Fruit fly (Drosophila melanogaster) whole organism, embryonic: ENCODE results near the gene tho2.

ENCODE experiments used
- Atf-2 ChIP-seq: fragments of 200-800 bp; sonication (Bioruptor generic); optimal IDR thresholded peaks from 2 replicates; lab custom pipeline; 2016; ENCODE audit warnings: missing biosample characterization, missing genetic modification characterization
- Awh ChIP-seq: fragments of 200-800 bp; sonication (Bioruptor generic); IDR thresholded peaks from 2 replicates; pipeline ENCODE4, ENCODE4 v1.3.6; 2022; ENCODE audit warnings: missing biosample characterization, missing genetic modification characterization
- CG1024 ChIP-seq: fragments of 200-800 bp; sonication (Bioruptor generic); IDR thresholded peaks from 2 replicates; pipeline ENCODE4 v1.3.6; 2022; ENCODE audit warnings: missing biosample characterization, missing genetic modification characterization
- CG11093 ChIP-seq: fragments of 200-800 bp; sonication (Bioruptor generic); IDR thresholded peaks from 3 replicates; pipeline ENCODE4 v1.3.6; 2022; ENCODE audit warnings: missing biosample characterization, missing genetic modification characterization
- CG12659 ChIP-seq: fragments of 200-800 bp; sonication (Bioruptor generic); optimal IDR thresholded peaks from 3 replicates; lab custom pipeline; 2017; ENCODE audit warnings: mild to moderate bottlenecking, missing biosample characterization, missing genetic modification reagents, missing genetic modification characterization
- CG1647 ChIP-seq: fragments of 200-800 bp; sonication (Bioruptor generic); optimal IDR thresholded peaks from 3 replicates; lab custom pipeline; 2016; ENCODE audit warnings: missing biosample characterization, missing genetic modification characterization
- CG17328 ChIP-seq: fragments of 200-800 bp; sonication (Bioruptor generic); IDR thresholded peaks from 2 replicates; pipeline ENCODE4 v1.3.6; 2022; ENCODE audit warnings: missing biosample characterization, missing genetic modification characterization
- CG17385 ChIP-seq: fragments of 200-800 bp; sonication (Bioruptor generic); optimal IDR thresholded peaks from 3 replicates; lab custom pipeline; 2018; ENCODE audit warnings: missing biosample characterization, mild to moderate bottlenecking, missing genetic modification characterization
- CG17802 ChIP-seq: fragments of 200-800 bp; sonication (Bioruptor generic); optimal IDR thresholded peaks from 2 replicates; lab custom pipeline; 2018; ENCODE audit warnings: missing biosample characterization, mild to moderate bottlenecking, missing genetic modification characterization, moderate library complexity
- CG18011 ChIP-seq: fragments of 200-800 bp; sonication (Bioruptor generic); optimal IDR thresholded peaks from 2 replicates; lab custom pipeline; 2017; ENCODE audit warnings: missing biosample characterization, missing genetic modification characterization, mild to moderate bottlenecking, moderate library complexity, missing genotype
- CG18764 ChIP-seq: fragments of 200-800 bp; sonication (Bioruptor generic); optimal IDR thresholded peaks from 3 replicates; lab custom pipeline; 2016; ENCODE audit warnings: missing biosample characterization, missing genetic modification characterization
- CG31365 ChIP-seq: fragments of 200-800 bp; sonication (Bioruptor generic); optimal IDR thresholded peaks from 2 replicates; lab custom pipeline; 2018; ENCODE audit warnings: missing biosample characterization, mild to moderate bottlenecking, missing genetic modification characterization
- CG3281 ChIP-seq: fragments of 200-800 bp; sonication (Bioruptor generic); optimal IDR thresholded peaks from 3 replicates; lab custom pipeline; 2017; ENCODE audit warnings: missing biosample characterization, mild to moderate bottlenecking, missing genetic modification characterization
- CG34224 ChIP-seq: fragments of 200-800 bp; sonication (Bioruptor generic); IDR thresholded peaks from 3 replicates; pipeline ENCODE4 v1.3.6; 2022; ENCODE audit warnings: missing biosample characterization, missing genetic modification characterization; ENCODE audit not compliant: partially characterized antibody
- CG43689 ChIP-seq: fragments of 200-800 bp; sonication (Bioruptor generic); IDR thresholded peaks from 2 replicates; pipeline ENCODE4 v1.3.6; 2022; ENCODE audit warnings: missing biosample characterization, missing genetic modification characterization
- CG4424 ChIP-seq: fragments of 200-800 bp; sonication (Bioruptor generic); optimal IDR thresholded peaks from 3 replicates; lab custom pipeline; 2016; ENCODE audit warnings: missing biosample characterization, missing genetic modification characterization
- CG9727 ChIP-seq: fragments of 200-800 bp; sonication (Bioruptor generic); optimal IDR thresholded peaks from 3 replicates; lab custom pipeline; 2017; ENCODE audit warnings: missing biosample characterization, mild to moderate bottlenecking, missing genetic modification characterization
- CG9797 ChIP-seq: fragments of 200-800 bp; sonication (Bioruptor generic); optimal IDR thresholded peaks from 3 replicates; lab custom pipeline; 2018; ENCODE audit warnings: missing biosample characterization, mild to moderate bottlenecking, missing genetic modification characterization
- Dbx ChIP-seq: fragments of 200-800 bp; sonication (Bioruptor generic); IDR thresholded peaks from 3 replicates; pipeline ENCODE4 v1.3.6; 2022; ENCODE audit warnings: missing biosample characterization, missing genetic modification characterization
- Doc3 ChIP-seq: fragments of 200-800 bp; sonication (Bioruptor generic); IDR thresholded peaks from 3 replicates; pipeline ENCODE4 v1.3.6; 2022; ENCODE audit warnings: missing biosample characterization, missing genetic modification characterization; ENCODE audit not compliant: partially characterized antibody
- ERR ChIP-seq: fragments of 200-800 bp; sonication (Bioruptor generic); optimal IDR thresholded peaks from 2 replicates; lab custom pipeline; 2016; ENCODE audit warnings: missing biosample characterization, missing genetic modification characterization
- H2.0 ChIP-seq: fragments of 200-800 bp; sonication (Bioruptor generic); IDR thresholded peaks from 2 replicates; pipeline ENCODE4 v1.3.6; 2022; ENCODE audit warnings: missing biosample characterization, missing genetic modification characterization
- Max ChIP-seq: fragments of 200-800 bp; sonication (Bioruptor generic); optimal IDR thresholded peaks from 2 replicates; lab custom pipeline; 2016; ENCODE audit warnings: missing biosample characterization, mild to moderate bottlenecking, missing genetic modification characterization
- Oli ChIP-seq: fragments of 200-800 bp; sonication (Bioruptor generic); optimal IDR thresholded peaks from 2 replicates; lab custom pipeline; 2018; ENCODE audit warnings: missing biosample characterization, mild to moderate bottlenecking, missing genetic modification characterization, moderate library complexity
- Ravus ChIP-seq: fragments of 200-800 bp; sonication (Bioruptor generic); IDR thresholded peaks from 2 replicates; pipeline ENCODE4 v1.3.6; 2022; ENCODE audit warnings: missing biosample characterization, missing genetic modification characterization
- Stat92E ChIP-seq, 3 experiments: fragments of >200 bp in 2 of 3; fragments of 200-800 bp in 1 of 3; sonication (Bioruptor generic) in 1 of 3; optimal IDR thresholded peaks; 2 replicates each; lab custom pipeline; 2017 to 2019; ENCODE audit warnings: missing biosample characterization in 3 of 3, missing genetic modification characterization in 3 of 3, mild to moderate bottlenecking in 1 of 3, moderate library complexity in 1 of 3
- Taf1 ChIP-seq: fragments of 200-800 bp; sonication (Bioruptor generic); IDR thresholded peaks from 2 replicates; pipeline ENCODE4 v1.3.6; 2022; ENCODE audit warnings: missing biosample characterization, missing genetic modification characterization
- Xrp1 ChIP-seq: fragments of 200-800 bp; sonication (Bioruptor generic); IDR thresholded peaks from 2 replicates; pipeline ENCODE4 v1.3.6; 2022; ENCODE audit warnings: missing biosample characterization, missing genetic modification characterization
- cato ChIP-seq: fragments of 200-800 bp; sonication (Bioruptor generic); optimal IDR thresholded peaks from 2 replicates; lab custom pipeline; 2016; ENCODE audit warnings: missing biosample characterization, missing genetic modification characterization, borderline replicate concordance
- crc ChIP-seq: fragments of 200-800 bp; sonication (Bioruptor generic); optimal IDR thresholded peaks from 2 replicates; lab custom pipeline; 2016; ENCODE audit warnings: missing biosample characterization, missing genetic modification characterization
- croc ChIP-seq: fragments of 200-800 bp; sonication (Bioruptor generic); conservative IDR thresholded peaks from 3 replicates; pipeline ENCODE4 v1.3.6; 2022; ENCODE audit warnings: missing biosample characterization, missing genetic modification characterization
- dimm ChIP-seq: fragments of 200-800 bp; sonication (Bioruptor generic); IDR thresholded peaks from 2 replicates; pipeline ENCODE4 v1.3.6; 2022; ENCODE audit warnings: missing biosample characterization, missing genetic modification characterization
- ewg ChIP-seq: fragments of 200-800 bp; sonication (Bioruptor generic); optimal IDR thresholded peaks from 3 replicates; lab custom pipeline; 2017; ENCODE audit warnings: mild to moderate bottlenecking, missing biosample characterization, missing genetic modification reagents, missing genetic modification characterization
- gcm ChIP-seq: fragments of 200-800 bp; sonication (Bioruptor generic); optimal IDR thresholded peaks from 2 replicates; lab custom pipeline; 2019; ENCODE audit warnings: missing biosample characterization, mild to moderate bottlenecking, missing genetic modification characterization, moderate library complexity
- gfzf ChIP-seq: fragments of 200-800 bp; sonication (Bioruptor generic); optimal IDR thresholded peaks from 2 replicates; lab custom pipeline; 2016; ENCODE audit warnings: missing biosample characterization, mild to moderate bottlenecking, missing genetic modification characterization, moderate library complexity
- grn ChIP-seq: fragments of 200-800 bp; sonication (Bioruptor generic); optimal IDR thresholded peaks from 3 replicates; lab custom pipeline; 2017; ENCODE audit warnings: missing biosample characterization, missing genetic modification characterization
- hth ChIP-seq: fragments of >200 bp; optimal IDR thresholded peaks from 2 replicates; lab custom pipeline; 2017; ENCODE audit warnings: inconsistent platforms
- inv ChIP-seq: fragments of 200-800 bp; sonication (Bioruptor generic); IDR thresholded peaks from 2 replicates; pipeline ENCODE4 v1.3.6; 2022; ENCODE audit warnings: missing biosample characterization, missing genetic modification characterization; ENCODE audit not compliant: partially characterized antibody
- mirr ChIP-seq: fragments of 200-800 bp; sonication (Bioruptor generic); optimal IDR thresholded peaks from 3 replicates; lab custom pipeline; 2018; ENCODE audit warnings: missing biosample characterization, mild to moderate bottlenecking, missing genetic modification characterization
- pfk ChIP-seq: fragments of 200-800 bp; sonication (Bioruptor generic); optimal IDR thresholded peaks from 2 replicates; lab custom pipeline; 2018; ENCODE audit warnings: missing biosample characterization, mild to moderate bottlenecking, missing genetic modification characterization, moderate library complexity
- prd ChIP-seq, 3 experiments: fragments of >200 bp in 2 of 3; fragments of 200-800 bp in 1 of 3; sonication (Bioruptor generic) in 1 of 3; optimal IDR thresholded peaks in 2 of 3; IDR thresholded peaks in 1 of 3; 2 replicates in 2 of 3; 3 replicates in 1 of 3; pipeline versions ENCODE4 v1.3.6 to Lab custom; 2017 to 2022; ENCODE audit warnings: missing biosample characterization in 1 of 3, missing genetic modification characterization in 1 of 3
- repo ChIP-seq: fragments of 200-800 bp; sonication (Bioruptor generic); optimal IDR thresholded peaks from 2 replicates; lab custom pipeline; 2016; ENCODE audit warnings: missing biosample characterization, missing genetic modification characterization
- slou ChIP-seq: fragments of 200-800 bp; sonication (Bioruptor generic); optimal IDR thresholded peaks from 3 replicates; lab custom pipeline; 2016; ENCODE audit warnings: missing biosample characterization, missing genetic modification characterization
- sqz ChIP-seq: fragments of 200-800 bp; sonication (Bioruptor generic); optimal IDR thresholded peaks from 3 replicates; lab custom pipeline; 2018; ENCODE audit warnings: missing biosample characterization, mild to moderate bottlenecking, missing genetic modification characterization
- sug ChIP-seq: fragments of 200-800 bp; optimal IDR thresholded peaks from 2 replicates; lab custom pipeline; 2019; ENCODE audit warnings: missing biosample characterization, mild to moderate bottlenecking, missing genetic modification characterization, moderate library complexity
- tgo ChIP-seq: fragments of 200-800 bp; sonication (Bioruptor generic); IDR thresholded peaks from 3 replicates; pipeline ENCODE4 v1.3.6; 2022; ENCODE audit warnings: missing biosample characterization, missing genetic modification characterization
- trh ChIP-seq: fragments of 200-800 bp; sonication (Bioruptor generic); optimal IDR thresholded peaks from 2 replicates; lab custom pipeline; 2016; ENCODE audit warnings: missing biosample characterization, missing genetic modification characterization
- zen ChIP-seq: fragments of 200-800 bp; sonication (Bioruptor generic); optimal IDR thresholded peaks from 3 replicates; lab custom pipeline; 2018; ENCODE audit warnings: missing biosample characterization, mild to moderate bottlenecking, missing genetic modification characterization, moderate library complexity
- zen2 ChIP-seq: fragments of 200-800 bp; sonication (Bioruptor generic); IDR thresholded peaks from 3 replicates; pipeline ENCODE4 v1.3.6; 2022; ENCODE audit warnings: missing biosample characterization, missing genetic modification characterization; ENCODE audit not compliant: partially characterized antibody

The tho2 gene

DNA sequence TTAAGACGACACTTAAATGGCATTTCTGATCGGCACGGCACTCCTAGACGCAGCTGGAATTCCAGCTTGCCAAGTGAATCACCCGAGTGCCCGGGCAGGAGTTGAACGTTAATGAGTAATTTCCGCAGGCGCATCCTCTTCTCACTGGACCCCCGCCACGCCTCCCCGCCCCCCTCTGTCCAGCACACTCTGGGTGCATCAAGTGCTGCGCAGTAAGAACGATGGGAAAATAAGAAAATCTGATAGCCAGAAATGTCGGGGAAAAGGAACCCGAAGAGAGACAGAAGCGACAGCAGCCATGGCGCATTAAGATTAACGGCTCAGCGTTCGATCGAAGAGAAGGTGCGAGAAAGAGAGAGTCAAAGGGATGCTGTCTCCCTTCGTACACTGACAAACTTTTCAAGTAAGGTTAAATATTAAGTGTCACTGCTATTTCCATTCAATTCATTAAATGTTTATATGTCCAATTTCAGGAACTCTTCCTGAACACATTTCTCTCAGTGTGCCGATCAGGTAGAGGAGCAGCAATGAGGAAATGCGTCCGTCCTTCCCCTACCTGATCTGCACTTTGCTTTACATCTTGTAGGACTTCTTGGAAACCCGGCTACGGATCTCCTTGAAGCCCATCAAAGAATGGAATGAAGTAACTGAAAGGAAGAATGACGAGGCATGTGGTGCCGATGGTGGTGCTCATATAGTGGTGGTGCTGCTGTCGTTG is 19.7 kb upstream of the tho2 start (continued):
- no peak for TF ChIP-seq Doc3
- TF ChIP-seq gcm (GFP tag; lab: Kevin White, UChicago) = peak; percentile 69
- TF ChIP-seq CG3281 (GFP tag; lab: Kevin White, UChicago) = no peak
- peak in 1 of 3 experiments; percentile 94 for TF ChIP-seq Stat92E (GFP tag; optimal IDR thresholded peaks at IDR 0.05; lab: Kevin White, UChicago)
- TF ChIP-seq mirr (GFP tag; lab: Kevin White, UChicago) = no peak
- peak; percentile 9 for TF ChIP-seq CG9797
- TF ChIP-seq CG43689 (GFP tag; lab: Robert Waterston, UW) = no peak
- TF ChIP-seq H2.0 (GFP tag; lab: Robert Waterston, UW) = peak; percentile 44; the same call in 1 of the 2 replicates
- peak; percentile 28 for TF ChIP-seq trh
- no peak; the same call in 2 of the 3 replicates for TF ChIP-seq tgo (GFP tag; lab: Robert Waterston, UW)
- no peak for TF ChIP-seq inv (GFP tag; lab: Robert Waterston, UW)
- no peak for TF ChIP-seq gfzf (GFP tag; lab: Kevin White, UChicago)
- TF ChIP-seq cato (GFP tag; lab: Kevin White, UChicago) = peak; percentile 9
- peak; percentile 34 for TF ChIP-seq crc
- peak; percentile 55 for TF ChIP-seq Max (GFP tag; lab: Kevin White, UChicago)
- no peak for TF ChIP-seq prd (optimal IDR thresholded peaks at IDR 0.05; lab: Kevin White, UChicago)
- TF ChIP-seq prd (GFP tag; IDR thresholded peaks at IDR 0.05; lab: Robert Waterston, UW) = peak; percentile 96
- TF ChIP-seq CG1024 (GFP tag; lab: Robert Waterston, UW) = peak; percentile 68
- TF ChIP-seq CG9727 (GFP tag; lab: Kevin White, UChicago) = peak; percentile 89
- no peak for TF ChIP-seq hth (lab: Kevin White, UChicago)
- peak; percentile 26 for TF ChIP-seq repo
- TF ChIP-seq Atf-2 (GFP tag; lab: Kevin White, UChicago) = peak; percentile 62
- TF ChIP-seq ewg = no peak
- peak; percentile 96 for TF ChIP-seq zen
- TF ChIP-seq zen2 (GFP tag; lab: Robert Waterston, UW) = no peak
- 0 out of 2 replicates have a peak, but pooled peaks have one; percentile 1 for TF ChIP-seq Ravus (GFP tag; lab: Robert Waterston, UW)
- no peak for TF ChIP-seq pfk
- TF ChIP-seq Awh (GFP tag; lab: Robert Waterston, UW) = peak; percentile 63
- TF ChIP-seq Xrp1 = peak; percentile 93
- peak; percentile 78 for TF ChIP-seq CG17328 (GFP tag; lab: Robert Waterston, UW)
- TF ChIP-seq CG18764 (GFP tag; lab: Kevin White, UChicago) = peak; percentile 50
- TF ChIP-seq slou (GFP tag; lab: Kevin White, UChicago) = no peak
- no peak for TF ChIP-seq dimm
- no peak for TF ChIP-seq CG34224 (GFP tag; lab: Robert Waterston, UW)
- TF ChIP-seq croc (GFP tag; lab: Robert Waterston, UW) = peak; percentile 64
- peak; percentile 45 for TF ChIP-seq CG17802 (tag; lab: Kevin White, UChicago)
- TF ChIP-seq sug = no peak
- TF ChIP-seq CG11093 = peak; percentile 54; the same call in 1 of the 3 replicates
- TF ChIP-seq Oli (tag; lab: Kevin White, UChicago) = peak; percentile 60
- no peak for TF ChIP-seq CG31365 (tag; lab: Kevin White, UChicago)
- no peak for TF ChIP-seq Dbx
- TF ChIP-seq CG17385 (GFP tag; lab: Kevin White, UChicago) = peak; percentile 3
- TF ChIP-seq sqz = peak; percentile 51
- no peak for TF ChIP-seq CG18011 (GFP tag; lab: Kevin White, UChicago)
- peak; percentile 42 for TF ChIP-seq grn (GFP tag; lab: Kevin White, UChicago)
- no peak for TF ChIP-seq Taf1
- TF ChIP-seq CG1647 = no peak
- no peak for TF ChIP-seq CG12659 (GFP tag; lab: Kevin White, UChicago)
- peak; percentile 77 for TF ChIP-seq CG4424
- TF ChIP-seq ERR = no peak
- TF ChIP-seq, all 482 proteins: peak for 268
